Fruit fly (Drosophila melanogaster) S2 (cell line): ENCODE data around the gene Ldh.

ENCODE experiments used
- CG8478 ChIP-seq: fragments of >200 bp; optimal IDR thresholded peaks from 2 replicates; lab custom pipeline; 2018
- CTCF ChIP-seq, 2 experiments: fragments of >200 bp; optimal IDR thresholded peaks; 2 replicates each; lab custom pipeline; 2018

DNA sequence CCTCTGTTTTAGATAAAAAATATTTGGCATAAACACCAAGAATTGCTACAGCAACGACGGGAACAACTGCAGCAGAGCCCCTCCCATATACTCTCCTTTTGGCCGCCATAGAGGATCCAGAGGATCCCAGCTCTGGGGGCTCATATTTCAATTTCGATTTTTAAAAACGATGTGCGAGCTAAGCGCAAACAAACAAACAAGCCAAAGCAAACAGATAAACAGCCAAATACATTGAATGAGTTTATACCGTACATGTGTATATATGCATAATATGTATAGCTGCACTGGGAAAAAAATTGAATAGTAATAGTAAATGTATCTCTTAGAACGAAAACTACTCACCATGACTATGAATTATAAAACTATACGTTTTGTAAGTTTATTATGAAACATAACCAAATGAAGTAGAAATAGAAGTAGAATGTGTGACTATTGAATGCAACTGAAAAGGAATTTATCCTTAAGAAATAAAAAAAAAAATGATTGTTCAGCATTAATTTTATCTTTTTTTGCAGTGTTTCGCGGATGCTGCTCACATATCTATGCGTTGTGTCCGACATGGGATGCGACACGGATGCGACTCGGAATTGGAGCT lies 49.6 kb upstream of the Ldh start:
- TF ChIP-seq CTCF (optimal IDR thresholded peaks at IDR 0.05; lab: Kevin White, UChicago) (no peak), CG8478 (lab: Kevin White, UChicago) (no peak)
